Worm (Caenorhabditis elegans) whole organism, young adult: ENCODE measurements around the gene mcm-2.

Experiments used
- B0019.2 ChIP-seq: fragments of 200-800 bp; sonication (Bioruptor generic); conservative IDR thresholded peaks from 2 replicates; pipeline ENCODE4 v1.3.6; 2022; ENCODE audit warnings: missing genetic modification reagents, missing genetic modification characterization, missing compliant biosample characterization
- B0035.1 ChIP-seq: sonication (generic microtip); optimal IDR thresholded peaks from 2 replicates; lab custom pipeline; 2016; ENCODE audit warnings: missing genetic modification characterization, mild to moderate bottlenecking, missing compliant biosample characterization, missing genotype, missing genetic modification reagents
- F10E7.11 ChIP-seq: sonication (generic microtip); optimal IDR thresholded peaks from 2 replicates; lab custom pipeline; 2017; ENCODE audit warnings: mild to moderate bottlenecking, missing genetic modification characterization, moderate library complexity, missing compliant biosample characterization
- F33H1.4 ChIP-seq: fragments of 200-800 bp; sonication (Bioruptor generic); IDR thresholded peaks from 2 replicates; pipeline ENCODE4 v1.3.6; 2022; ENCODE audit warnings: missing genetic modification reagents, missing genetic modification characterization, missing compliant biosample characterization
- F49E8.2 ChIP-seq: sonication (generic microtip); optimal IDR thresholded peaks from 3 replicates; lab custom pipeline; 2017; ENCODE audit warnings: missing genetic modification characterization, mild to moderate bottlenecking, missing compliant biosample characterization, antibody characterized with exemption, moderate library complexity; ENCODE audit not compliant: insufficient read depth
- F57A8.1 ChIP-seq: fragments of 200-800 bp; sonication (Bioruptor generic); optimal IDR thresholded peaks from 2 replicates; lab custom pipeline; 2018; ENCODE audit warnings: mild to moderate bottlenecking, missing genetic modification characterization, moderate library complexity, missing compliant biosample characterization
- F57C9.4 ChIP-seq: sonication (generic microtip); optimal IDR thresholded peaks from 2 replicates; lab custom pipeline; 2017; ENCODE audit warnings: mild to moderate bottlenecking, missing genetic modification characterization, missing compliant biosample characterization
- K11D2.4 ChIP-seq: fragments of 200-800 bp; sonication (Bioruptor generic); IDR thresholded peaks from 2 replicates; pipeline ENCODE4 v1.3.6; 2022; ENCODE audit warnings: missing genetic modification reagents, missing genetic modification characterization, missing compliant biosample characterization
- K12H6.12 ChIP-seq: fragments of 200-800 bp; sonication (Bioruptor generic); optimal IDR thresholded peaks from 2 replicates; lab custom pipeline; 2018; ENCODE audit warnings: mild to moderate bottlenecking, missing genetic modification characterization, missing compliant biosample characterization
- Y53F4B.3 ChIP-seq: fragments of 200-800 bp; sonication (Bioruptor generic); IDR thresholded peaks from 2 replicates; pipeline ENCODE4 v1.3.6; 2022; ENCODE audit warnings: missing genetic modification reagents, missing genetic modification characterization, missing compliant biosample characterization
- Y79H2A.3 ChIP-seq: fragments of 200-800 bp; sonication (Bioruptor generic); conservative IDR thresholded peaks from 2 replicates; pipeline ENCODE4 v1.3.6; 2022; ENCODE audit warnings: missing genetic modification reagents, missing genetic modification characterization, missing compliant biosample characterization
- ZK185.1 ChIP-seq: sonication (generic microtip); optimal IDR thresholded peaks from 2 replicates; lab custom pipeline; 2016; ENCODE audit warnings: mild to moderate bottlenecking, missing genetic modification characterization, missing compliant biosample characterization; ENCODE audit not compliant: poor library complexity, severe bottlenecking
- akir-1 ChIP-seq: fragments of 200-800 bp; sonication (Bioruptor generic); optimal IDR thresholded peaks from 2 replicates; lab custom pipeline; 2018; ENCODE audit warnings: mild to moderate bottlenecking, missing genetic modification characterization, moderate library complexity, missing compliant biosample characterization
- aptf-2 ChIP-seq: fragments of 200-800 bp; sonication (Bioruptor generic); conservative IDR thresholded peaks from 2 replicates; pipeline ENCODE4 v1.3.6; 2022; ENCODE audit warnings: missing genetic modification reagents, missing genetic modification characterization, missing compliant biosample characterization
- atf-7 ChIP-seq: sonication (generic microtip); optimal IDR thresholded peaks from 2 replicates; lab custom pipeline; 2017; ENCODE audit warnings: mild to moderate bottlenecking, missing genetic modification characterization, missing compliant biosample characterization
- athp-1 ChIP-seq: sonication (generic microtip); optimal IDR thresholded peaks from 2 replicates; lab custom pipeline; 2017; ENCODE audit warnings: mild to moderate bottlenecking, missing genetic modification characterization, missing compliant biosample characterization
- attf-5 ChIP-seq: fragments of 200-800 bp; sonication (Bioruptor generic); optimal IDR thresholded peaks from 2 replicates; lab custom pipeline; 2018; ENCODE audit warnings: mild to moderate bottlenecking, missing genetic modification characterization, missing compliant biosample characterization
- bed-2 ChIP-seq: fragments of 200-800 bp; sonication (Bioruptor generic); IDR thresholded peaks from 2 replicates; pipeline ENCODE4 v1.3.6; 2022; ENCODE audit warnings: missing genetic modification reagents, missing genetic modification characterization, missing compliant biosample characterization
- ccch-3 ChIP-seq: fragments of 200-800 bp; sonication (Bioruptor generic); optimal IDR thresholded peaks from 2 replicates; lab custom pipeline; 2018; ENCODE audit warnings: mild to moderate bottlenecking, missing genetic modification characterization, missing compliant biosample characterization
- ceh-100 ChIP-seq: fragments of 200-800 bp; sonication (Bioruptor generic); IDR thresholded peaks from 2 replicates; pipeline ENCODE4 v1.3.6; 2022; ENCODE audit warnings: missing genetic modification reagents, missing genetic modification characterization, missing compliant biosample characterization
- ceh-27 ChIP-seq: fragments of 200-800 bp; sonication (Bioruptor generic); optimal IDR thresholded peaks from 2 replicates; lab custom pipeline; 2018; ENCODE audit warnings: mild to moderate bottlenecking, missing genetic modification characterization, moderate library complexity, missing compliant biosample characterization
- ceh-58 ChIP-seq: fragments of 200-800 bp; sonication (Bioruptor generic); IDR thresholded peaks from 2 replicates; pipeline ENCODE4 v1.3.6; 2022; ENCODE audit warnings: missing genetic modification characterization, missing compliant biosample characterization
- ceh-79 ChIP-seq: sonication (generic microtip); optimal IDR thresholded peaks from 2 replicates; lab custom pipeline; 2017; ENCODE audit warnings: mild to moderate bottlenecking, missing genetic modification characterization, missing compliant biosample characterization
- chd-7 ChIP-seq: sonication (generic microtip); optimal IDR thresholded peaks from 2 replicates; lab custom pipeline; 2016; ENCODE audit warnings: mild to moderate bottlenecking, missing genetic modification characterization, moderate library complexity, missing compliant biosample characterization
- die-1 ChIP-seq: sonication (generic microtip); optimal IDR thresholded peaks from 2 replicates; lab custom pipeline; 2016; ENCODE audit warnings: missing genotype, mild to moderate bottlenecking, missing genetic modification characterization, missing compliant biosample characterization
- dpff-1 ChIP-seq: sonication (generic microtip); optimal IDR thresholded peaks from 2 replicates; lab custom pipeline; 2017; ENCODE audit warnings: mild to moderate bottlenecking, missing genetic modification characterization, missing compliant biosample characterization
- dpl-1 ChIP-seq: fragments of 150-350 bp; optimal IDR thresholded peaks from 2 replicates; lab custom pipeline; 2014; ENCODE audit warnings: missing biosample characterization, missing genetic modification reagents, missing genetic modification characterization
- egl-18 ChIP-seq: fragments of 200-800 bp; sonication (Bioruptor generic); IDR thresholded peaks from 2 replicates; pipeline ENCODE4 v1.3.6; 2022; ENCODE audit warnings: missing genetic modification reagents, missing genetic modification characterization, missing compliant biosample characterization
- egrh-3 ChIP-seq: fragments of 200-800 bp; sonication (Bioruptor generic); IDR thresholded peaks from 2 replicates; pipeline ENCODE4 v1.3.6; 2022; ENCODE audit warnings: missing genetic modification reagents, missing genetic modification characterization, missing compliant biosample characterization
- fkh-3 ChIP-seq: sonication (generic microtip); optimal IDR thresholded peaks from 2 replicates; lab custom pipeline; 2016; ENCODE audit warnings: mild to moderate bottlenecking, missing genetic modification characterization, missing compliant biosample characterization
- hmg-1.2 ChIP-seq: fragments of 200-800 bp; sonication (Bioruptor generic); IDR thresholded peaks from 2 replicates; pipeline ENCODE4 v1.3.6; 2022; ENCODE audit warnings: missing genetic modification reagents, missing genetic modification characterization, missing compliant biosample characterization
- lin-40 ChIP-seq: sonication (generic microtip); optimal IDR thresholded peaks from 2 replicates; lab custom pipeline; 2016; ENCODE audit warnings: missing genetic modification characterization, mild to moderate bottlenecking, missing compliant biosample characterization, missing genotype, missing genetic modification reagents
- lsl-1 ChIP-seq: fragments of 200-800 bp; sonication (Bioruptor generic); optimal IDR thresholded peaks from 2 replicates; lab custom pipeline; 2018; ENCODE audit warnings: mild to moderate bottlenecking, missing genetic modification characterization, moderate library complexity, missing compliant biosample characterization
- mes-4 ChIP-seq: sonication (generic microtip); optimal IDR thresholded peaks from 2 replicates; lab custom pipeline; 2016; ENCODE audit warnings: missing genotype, missing genetic modification characterization, missing compliant biosample characterization
- nfya-1 ChIP-seq: sonication (generic microtip); optimal IDR thresholded peaks from 2 replicates; lab custom pipeline; 2017; ENCODE audit warnings: antibody characterized with exemption, missing compliant biosample characterization, missing genetic modification characterization, borderline replicate concordance; ENCODE audit not compliant: insufficient read depth
- nfya-2 ChIP-seq: fragments of 200-800 bp; sonication (Bioruptor generic); IDR thresholded peaks from 2 replicates; pipeline ENCODE4 v1.3.6; 2022; ENCODE audit warnings: missing genetic modification reagents, missing genetic modification characterization, missing compliant biosample characterization
- nfyb-1 ChIP-seq: fragments of 200-800 bp; sonication (Bioruptor generic); IDR thresholded peaks from 2 replicates; pipeline ENCODE4 v1.3.6; 2022; ENCODE audit warnings: missing genetic modification reagents, missing genetic modification characterization, missing compliant biosample characterization
- nhr-120 ChIP-seq: fragments of 200-800 bp; sonication (Bioruptor generic); IDR thresholded peaks from 2 replicates; pipeline ENCODE4 v1.3.6; 2022; ENCODE audit warnings: missing genetic modification characterization, missing compliant biosample characterization
- nhr-179 ChIP-seq: sonication (generic microtip); optimal IDR thresholded peaks from 2 replicates; lab custom pipeline; 2016; ENCODE audit warnings: mild to moderate bottlenecking, missing genetic modification characterization, missing compliant biosample characterization
- nhr-27 ChIP-seq: fragments of 200-800 bp; sonication (Bioruptor generic); optimal IDR thresholded peaks from 2 replicates; lab custom pipeline; 2018; ENCODE audit warnings: mild to moderate bottlenecking, missing genetic modification characterization, moderate library complexity, missing compliant biosample characterization
- nhr-90 ChIP-seq: sonication (generic microtip); optimal IDR thresholded peaks from 2 replicates; lab custom pipeline; 2016; ENCODE audit warnings: missing genotype, mild to moderate bottlenecking, missing genetic modification characterization, missing compliant biosample characterization
- pbrm-1 ChIP-seq: fragments of 200-800 bp; sonication (Bioruptor generic); IDR thresholded peaks from 2 replicates; pipeline ENCODE4 v1.3.6; 2022; ENCODE audit warnings: missing genetic modification reagents, missing genetic modification characterization, missing compliant biosample characterization
- pha-4 ChIP-seq: fragments of 150-350 bp; sonication (generic microtip); optimal IDR thresholded peaks from 2 replicates; lab custom pipeline; 2014; ENCODE audit warnings: missing biosample characterization, missing genetic modification reagents, missing genetic modification characterization
- snpc-1.3 ChIP-seq: sonication (generic microtip); optimal IDR thresholded peaks from 2 replicates; lab custom pipeline; 2017; ENCODE audit warnings: missing genetic modification characterization, mild to moderate bottlenecking, missing compliant biosample characterization, antibody characterized with exemption, moderate library complexity, missing genotype, missing genetic modification reagents; ENCODE audit not compliant: insufficient read depth
- snpc-3.4 ChIP-seq: sonication (generic microtip); optimal IDR thresholded peaks from 2 replicates; lab custom pipeline; 2017; ENCODE audit warnings: missing genetic modification characterization, mild to moderate bottlenecking, missing compliant biosample characterization, antibody characterized with exemption, moderate library complexity, missing genotype, missing genetic modification reagents
- snpc-4 ChIP-seq, 5 experiments: fragments of 150-350 bp in 1 of 5; sonication (generic microtip) in 4 of 5; optimal IDR thresholded peaks; 2 replicates each; lab custom pipeline; 2014 to 2018; ENCODE audit warnings: missing genetic modification characterization in 5 of 5, missing biosample characterization in 3 of 5, antibody characterized with exemption in 2 of 5, mild to moderate bottlenecking in 2 of 5, missing compliant biosample characterization in 2 of 5, missing genotype in 2 of 5, moderate library complexity in 2 of 5, missing genetic modification reagents in 1 of 5
- unc-130 ChIP-seq: sonication (generic microtip); optimal IDR thresholded peaks from 2 replicates; lab custom pipeline; 2016; ENCODE audit warnings: missing genetic modification reagents, missing genetic modification characterization, missing compliant biosample characterization
- ztf-3 ChIP-seq: fragments of 200-800 bp; sonication (Bioruptor generic); optimal IDR thresholded peaks from 2 replicates; lab custom pipeline; 2018; ENCODE audit warnings: mild to moderate bottlenecking, missing genetic modification characterization, missing compliant biosample characterization

The mcm-2 gene

DNA sequence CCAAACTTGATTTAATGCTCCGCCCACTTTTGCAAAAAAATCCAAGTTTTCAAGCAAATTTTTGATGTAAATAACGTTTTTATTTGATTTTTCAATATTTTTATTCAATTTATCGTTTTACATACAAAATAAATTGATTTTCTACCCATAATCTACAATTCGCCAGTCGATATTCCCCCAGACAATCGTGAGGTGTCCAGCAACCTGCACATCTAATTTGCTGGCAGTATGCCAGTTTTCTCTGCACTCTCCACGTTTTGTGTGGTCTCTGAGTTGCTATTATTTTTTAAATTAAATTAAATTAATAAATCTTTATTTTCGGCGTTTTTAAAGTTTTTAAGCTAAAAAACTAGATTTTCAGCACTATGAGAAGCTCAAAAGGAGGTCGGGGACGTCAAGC is 26.3 kb downstream of the mcm-2 start (continued):
- TF ChIP-seq hmg-1.2 (peak; percentile 98), B0019.2 (GFP tag; lab: Robert Waterston, UW) (peak; percentile 92), Y53F4B.3 (GFP tag; lab: Robert Waterston, UW) (peak; percentile 70; the same call in 1 of the 2 replicates), akir-1 (GFP tag; lab: Kevin White, UChicago) (no peak), ceh-27 (GFP tag; lab: Kevin White, UChicago) (no peak), nhr-179 (tag; lab: Kevin White, UChicago) (no peak), F57A8.1 (GFP tag; lab: Kevin White, UChicago) (no peak), F49E8.2 (tag; lab: Kevin White, UChicago) (peak; percentile 59), athp-1 (tag; lab: Kevin White, UChicago) (peak; percentile 89), nfyb-1 (peak; percentile 84; the same call in 1 of the 2 replicates), lin-40 (tag; lab: Kevin White, UChicago) (peak; percentile 92), lsl-1 (GFP tag; lab: Kevin White, UChicago) (peak; percentile 85), pha-4 (peak; percentile 74), egrh-3 (GFP tag; lab: Robert Waterston, UW) (peak; percentile 59), unc-130 (GFP tag; lab: Kevin White, UChicago) (peak; percentile 44), nfya-2 (GFP tag; lab: Robert Waterston, UW) (no peak), F10E7.11 (tag; lab: Kevin White, UChicago) (no peak), attf-5 (GFP tag; lab: Kevin White, UChicago) (peak; percentile 94), snpc-4 (GFP tag; optimal IDR thresholded peaks at IDR 0.05; lab: Kevin White, UChicago) (peak; percentile 23), snpc-4 (tag; optimal IDR thresholded peaks at IDR 0.05; lab: Kevin White, UChicago) (peak in 3 of 4 experiments; percentile 66 to 79 (median 66)), snpc-1.3 (peak; percentile 87), mes-4 (tag; lab: Kevin White, UChicago) (no peak), dpff-1 (tag; lab: Kevin White, UChicago) (no peak), fkh-3 (tag; lab: Kevin White, UChicago) (no peak), dpl-1 (GFP tag; lab: Kevin White, UChicago) (peak; percentile 27), aptf-2 (no peak), egl-18 (GFP tag; lab: Robert Waterston, UW) (no peak), B0035.1 (tag; lab: Kevin White, UChicago) (peak; percentile 62), Y79H2A.3 (GFP tag; lab: Robert Waterston, UW) (no peak), nfya-1 (tag; lab: Kevin White, UChicago) (no peak), ceh-100 (GFP tag; lab: Robert Waterston, UW) (peak; percentile 99), ztf-3 (no peak), chd-7 (tag; lab: Kevin White, UChicago) (no peak), pbrm-1 (peak; percentile 85; the same call in 1 of the 2 replicates), nhr-120 (GFP tag; lab: Robert Waterston, UW) (no peak), K12H6.12 (tag; lab: Kevin White, UChicago) (peak; percentile 82), K11D2.4 (GFP tag; lab: Robert Waterston, UW) (no peak), ZK185.1 (tag; lab: Kevin White, UChicago) (no peak), ceh-58 (GFP tag; lab: Robert Waterston, UW) (no peak), F33H1.4 (GFP tag; lab: Robert Waterston, UW) (peak; percentile 93), snpc-3.4 (peak; percentile 88), nhr-27 (tag; lab: Kevin White, UChicago) (no peak), F57C9.4 (tag; lab: Kevin White, UChicago) (no peak), nhr-90 (tag; lab: Kevin White, UChicago) (no peak), bed-2 (no peak), atf-7 (tag; lab: Kevin White, UChicago) (no peak), die-1 (tag; lab: Kevin White, UChicago) (no peak), ceh-79 (tag; lab: Kevin White, UChicago) (no peak), ccch-3 (GFP tag; lab: Kevin White, UChicago) (peak; percentile 65)
